Fruit fly (Drosophila melanogaster) whole organism, embryonic: ENCODE measurements around the gene CG7203.
A peak's percentile ranks its signal among the peaks of the same experiment; 100 is the strongest.

Experiments used
- CG10543 ChIP-seq: fragments of 200-800 bp; sonication (Bioruptor generic); optimal IDR thresholded peaks from 3 replicates; lab custom pipeline; 2017; ENCODE audit warnings: missing biosample characterization, mild to moderate bottlenecking, missing genetic modification characterization, moderate library complexity
- CG12236 ChIP-seq: fragments of 200-800 bp; sonication (Bioruptor generic); optimal IDR thresholded peaks from 2 replicates; lab custom pipeline; 2016; ENCODE audit warnings: missing biosample characterization, missing genetic modification characterization
- CG15479 ChIP-seq: fragments of 200-800 bp; sonication (Bioruptor generic); optimal IDR thresholded peaks from 3 replicates; lab custom pipeline; 2019; ENCODE audit warnings: missing biosample characterization, mild to moderate bottlenecking, missing genetic modification characterization, moderate library complexity
- CG16815 ChIP-seq: fragments of 200-800 bp; sonication (Bioruptor generic); optimal IDR thresholded peaks from 3 replicates; lab custom pipeline; 2017; ENCODE audit warnings: missing biosample characterization, mild to moderate bottlenecking, missing genetic modification characterization
- CG17359 ChIP-seq: fragments of 200-800 bp; sonication (Bioruptor generic); optimal IDR thresholded peaks from 3 replicates; lab custom pipeline; 2018; ENCODE audit warnings: missing biosample characterization, mild to moderate bottlenecking, missing genetic modification characterization, moderate library complexity
- CG18764 ChIP-seq: fragments of 200-800 bp; sonication (Bioruptor generic); optimal IDR thresholded peaks from 3 replicates; lab custom pipeline; 2016; ENCODE audit warnings: missing biosample characterization, missing genetic modification characterization
- CG2120 ChIP-seq: fragments of 200-800 bp; sonication (Bioruptor generic); optimal IDR thresholded peaks from 3 replicates; lab custom pipeline; 2016; ENCODE audit warnings: missing biosample characterization, missing genetic modification characterization
- CG32532 ChIP-seq: fragments of 200-800 bp; sonication (Bioruptor generic); IDR thresholded peaks from 2 replicates; pipeline ENCODE4 v1.3.6; 2022; ENCODE audit warnings: missing biosample characterization, missing genetic modification characterization
- CG33213 ChIP-seq: fragments of 200-800 bp; sonication (Bioruptor generic); optimal IDR thresholded peaks from 3 replicates; lab custom pipeline; 2016; ENCODE audit warnings: missing biosample characterization, missing genetic modification characterization
- CG3995 ChIP-seq: fragments of 200-800 bp; sonication (Bioruptor generic); optimal IDR thresholded peaks from 3 replicates; lab custom pipeline; 2016; ENCODE audit warnings: missing biosample characterization, missing genetic modification characterization
- CG4328 ChIP-seq: fragments of 200-800 bp; sonication (Bioruptor generic); optimal IDR thresholded peaks from 3 replicates; lab custom pipeline; 2017; ENCODE audit warnings: missing biosample characterization, missing genetic modification reagents, missing genetic modification characterization
- CG4707 ChIP-seq: fragments of 200-800 bp; sonication (Bioruptor generic); optimal IDR thresholded peaks from 2 replicates; lab custom pipeline; 2018; ENCODE audit warnings: missing biosample characterization, mild to moderate bottlenecking, missing genetic modification characterization, moderate library complexity
- CG6683 ChIP-seq: fragments of 200-800 bp; sonication (Bioruptor generic); optimal IDR thresholded peaks from 2 replicates; lab custom pipeline; 2017; ENCODE audit warnings: missing biosample characterization, mild to moderate bottlenecking, missing genetic modification characterization, missing genetic modification reagents
- CG6765 ChIP-seq: fragments of 200-800 bp; sonication (Bioruptor generic); optimal IDR thresholded peaks from 3 replicates; lab custom pipeline; 2017; ENCODE audit warnings: missing biosample characterization, mild to moderate bottlenecking, missing genetic modification characterization
- CG7271 ChIP-seq: fragments of 200-800 bp; sonication (Bioruptor generic); optimal IDR thresholded peaks from 2 replicates; lab custom pipeline; 2018; ENCODE audit warnings: missing biosample characterization, mild to moderate bottlenecking, missing genetic modification characterization, moderate library complexity
- CG7745 ChIP-seq: fragments of 200-800 bp; sonication (Bioruptor generic); optimal IDR thresholded peaks from 2 replicates; lab custom pipeline; 2018; ENCODE audit warnings: missing biosample characterization, mild to moderate bottlenecking, missing genetic modification characterization, moderate library complexity
- CG8089 ChIP-seq: fragments of 200-800 bp; sonication (Bioruptor generic); optimal IDR thresholded peaks from 3 replicates; lab custom pipeline; 2016; ENCODE audit warnings: missing biosample characterization, missing genetic modification characterization
- CG8281 ChIP-seq: fragments of 200-800 bp; sonication (Bioruptor generic); optimal IDR thresholded peaks from 2 replicates; lab custom pipeline; 2018; ENCODE audit warnings: missing biosample characterization, mild to moderate bottlenecking, missing genetic modification characterization, moderate library complexity
- CG9876 ChIP-seq: fragments of 200-800 bp; sonication (Bioruptor generic); optimal IDR thresholded peaks from 2 replicates; lab custom pipeline; 2016; ENCODE audit warnings: missing biosample characterization, missing genetic modification characterization
- CG9932 ChIP-seq: fragments of 200-800 bp; sonication (Bioruptor generic); IDR thresholded peaks from 2 replicates; pipeline ENCODE4 v1.3.6; 2022; ENCODE audit warnings: missing biosample characterization, missing genetic modification characterization
- Dad ChIP-seq: fragments of 200-800 bp; sonication (Bioruptor generic); optimal IDR thresholded peaks from 3 replicates; lab custom pipeline; 2016; ENCODE audit warnings: missing biosample characterization, missing genetic modification characterization
- Dref ChIP-seq: fragments of 200-800 bp; sonication (Bioruptor generic); IDR thresholded peaks from 2 replicates; pipeline ENCODE4 v1.3.6; 2022; ENCODE audit warnings: missing biosample characterization, missing genetic modification characterization
- Gug ChIP-seq: fragments of 200-800 bp; sonication (Bioruptor generic); IDR thresholded peaks from 4 replicates; pipeline ENCODE4 v1.3.6; 2022; ENCODE audit warnings: missing biosample characterization, missing genetic modification characterization
- H2.0 ChIP-seq: fragments of 200-800 bp; sonication (Bioruptor generic); IDR thresholded peaks from 2 replicates; pipeline ENCODE4 v1.3.6; 2022; ENCODE audit warnings: missing biosample characterization, missing genetic modification characterization
- HmgZ ChIP-seq: fragments of 200-800 bp; sonication (Bioruptor generic); optimal IDR thresholded peaks from 2 replicates; lab custom pipeline; 2018; ENCODE audit warnings: missing biosample characterization, mild to moderate bottlenecking, missing genetic modification characterization
- Hr51 ChIP-seq, 2 experiments: fragments of 200-800 bp; sonication (Bioruptor generic); optimal IDR thresholded peaks; 2 replicates in 1 of 2; 3 replicates in 1 of 2; lab custom pipeline; 2016 to 2018; ENCODE audit warnings: missing biosample characterization in 2 of 2, missing genetic modification characterization in 2 of 2, mild to moderate bottlenecking in 1 of 2, moderate library complexity in 1 of 2
- Hr78 ChIP-seq, 2 experiments: fragments of 200-800 bp in 1 of 2; fragments of >200 bp in 1 of 2; sonication (Bioruptor generic) in 1 of 2; optimal IDR thresholded peaks; 2 replicates each; lab custom pipeline; 2017 to 2019; ENCODE audit warnings: missing biosample characterization in 2 of 2, missing genetic modification characterization in 2 of 2, mild to moderate bottlenecking in 1 of 2, moderate library complexity in 1 of 2
- Rfx ChIP-seq: fragments of 200-800 bp; sonication (Bioruptor generic); IDR thresholded peaks from 2 replicates; pipeline ENCODE4 v1.3.6; 2022; ENCODE audit warnings: missing biosample characterization, missing genetic modification characterization
- ac ChIP-seq: fragments of 200-800 bp; sonication (Bioruptor generic); optimal IDR thresholded peaks from 3 replicates; lab custom pipeline; 2017; ENCODE audit warnings: missing biosample characterization, mild to moderate bottlenecking, missing genetic modification characterization
- corto ChIP-seq: fragments of 200-800 bp; sonication (Bioruptor generic); optimal IDR thresholded peaks from 2 replicates; lab custom pipeline; 2016; ENCODE audit warnings: missing biosample characterization, mild to moderate bottlenecking, missing genetic modification characterization, moderate library complexity
- crp ChIP-seq, 2 experiments: fragments of 200-800 bp; sonication (Bioruptor generic); optimal IDR thresholded peaks; 2 replicates in 1 of 2; 3 replicates in 1 of 2; lab custom pipeline; 2017; ENCODE audit warnings: missing biosample characterization in 2 of 2, missing genetic modification characterization in 2 of 2, mild to moderate bottlenecking in 1 of 2, moderate library complexity in 1 of 2
- danr ChIP-seq: fragments of 200-800 bp; sonication (Bioruptor generic); IDR thresholded peaks from 2 replicates; pipeline ENCODE4 v1.3.6; 2022; ENCODE audit warnings: missing biosample characterization, missing genetic modification characterization
- dmrt11E ChIP-seq: fragments of 200-800 bp; sonication (Bioruptor generic); optimal IDR thresholded peaks from 3 replicates; lab custom pipeline; 2018; ENCODE audit warnings: missing biosample characterization, mild to moderate bottlenecking, missing genetic modification characterization, moderate library complexity
- eve ChIP-seq, 2 experiments: fragments of >200 bp; optimal IDR thresholded peaks; 2 replicates each; lab custom pipeline; 2017; ENCODE audit warnings: missing biosample characterization in 2 of 2, missing genetic modification characterization in 2 of 2
- grn ChIP-seq: fragments of 200-800 bp; sonication (Bioruptor generic); optimal IDR thresholded peaks from 3 replicates; lab custom pipeline; 2017; ENCODE audit warnings: missing biosample characterization, missing genetic modification characterization
- hbn ChIP-seq: fragments of 200-800 bp; sonication (Bioruptor generic); IDR thresholded peaks from 2 replicates; pipeline ENCODE4 v1.3.6; 2022; ENCODE audit warnings: missing biosample characterization, missing genetic modification characterization; ENCODE audit not compliant: partially characterized antibody
- insv ChIP-seq, 2 experiments: fragments of 200-800 bp; sonication (Bioruptor generic); optimal IDR thresholded peaks; 3 replicates each; lab custom pipeline; 2016 to 2018; ENCODE audit warnings: missing biosample characterization in 2 of 2, missing genetic modification characterization in 2 of 2
- oc ChIP-seq: fragments of 200-800 bp; sonication (Bioruptor generic); optimal IDR thresholded peaks from 2 replicates; lab custom pipeline; 2018; ENCODE audit warnings: missing biosample characterization, mild to moderate bottlenecking, missing genetic modification characterization, moderate library complexity
- odd ChIP-seq: fragments of 200-800 bp; sonication (Bioruptor generic); optimal IDR thresholded peaks from 2 replicates; lab custom pipeline; 2017; ENCODE audit warnings: missing biosample characterization, mild to moderate bottlenecking, missing genetic modification characterization
- pho ChIP-seq: fragments of 200-800 bp; sonication (Bioruptor generic); optimal IDR thresholded peaks from 2 replicates; lab custom pipeline; 2016; ENCODE audit warnings: missing biosample characterization, missing genetic modification characterization
- pros ChIP-seq: fragments of 200-800 bp; sonication (Bioruptor generic); optimal IDR thresholded peaks from 3 replicates; lab custom pipeline; 2019; ENCODE audit warnings: missing biosample characterization, mild to moderate bottlenecking, missing genetic modification characterization, moderate library complexity
- pum ChIP-seq: fragments of 200-800 bp; sonication (Bioruptor generic); optimal IDR thresholded peaks from 2 replicates; lab custom pipeline; 2016; ENCODE audit warnings: missing biosample characterization, missing genetic modification characterization
- repo ChIP-seq: fragments of 200-800 bp; sonication (Bioruptor generic); optimal IDR thresholded peaks from 2 replicates; lab custom pipeline; 2016; ENCODE audit warnings: missing biosample characterization, missing genetic modification characterization
- row ChIP-seq: fragments of 200-800 bp; sonication (Bioruptor generic); IDR thresholded peaks from 3 replicates; pipeline ENCODE4 v1.3.6; 2022; ENCODE audit warnings: missing biosample characterization, missing genetic modification characterization
- sens ChIP-seq: fragments of 200-800 bp; sonication (Bioruptor generic); peaks from one replicate; lab custom pipeline; 2016; ENCODE audit warnings: missing biosample characterization, missing genetic modification characterization
- sr ChIP-seq: fragments of 200-800 bp; sonication (Bioruptor generic); IDR thresholded peaks from 3 replicates; pipeline ENCODE4 v1.3.6; 2022; ENCODE audit warnings: missing biosample characterization, missing genetic modification characterization
- toy ChIP-seq: fragments of 200-800 bp; sonication (Bioruptor generic); IDR thresholded peaks from 2 replicates; pipeline ENCODE4 v1.3.6; 2022; ENCODE audit warnings: missing biosample characterization, missing genetic modification characterization
- wek ChIP-seq: fragments of 200-800 bp; sonication (Bioruptor generic); optimal IDR thresholded peaks from 3 replicates; lab custom pipeline; 2018; ENCODE audit warnings: missing biosample characterization, mild to moderate bottlenecking, missing genetic modification characterization, moderate library complexity
- zfh2 ChIP-seq: fragments of 200-800 bp; sonication (Bioruptor generic); optimal IDR thresholded peaks from 2 replicates; lab custom pipeline; 2016; ENCODE audit warnings: missing biosample characterization, missing genetic modification characterization

CG7203 gene

DNA sequence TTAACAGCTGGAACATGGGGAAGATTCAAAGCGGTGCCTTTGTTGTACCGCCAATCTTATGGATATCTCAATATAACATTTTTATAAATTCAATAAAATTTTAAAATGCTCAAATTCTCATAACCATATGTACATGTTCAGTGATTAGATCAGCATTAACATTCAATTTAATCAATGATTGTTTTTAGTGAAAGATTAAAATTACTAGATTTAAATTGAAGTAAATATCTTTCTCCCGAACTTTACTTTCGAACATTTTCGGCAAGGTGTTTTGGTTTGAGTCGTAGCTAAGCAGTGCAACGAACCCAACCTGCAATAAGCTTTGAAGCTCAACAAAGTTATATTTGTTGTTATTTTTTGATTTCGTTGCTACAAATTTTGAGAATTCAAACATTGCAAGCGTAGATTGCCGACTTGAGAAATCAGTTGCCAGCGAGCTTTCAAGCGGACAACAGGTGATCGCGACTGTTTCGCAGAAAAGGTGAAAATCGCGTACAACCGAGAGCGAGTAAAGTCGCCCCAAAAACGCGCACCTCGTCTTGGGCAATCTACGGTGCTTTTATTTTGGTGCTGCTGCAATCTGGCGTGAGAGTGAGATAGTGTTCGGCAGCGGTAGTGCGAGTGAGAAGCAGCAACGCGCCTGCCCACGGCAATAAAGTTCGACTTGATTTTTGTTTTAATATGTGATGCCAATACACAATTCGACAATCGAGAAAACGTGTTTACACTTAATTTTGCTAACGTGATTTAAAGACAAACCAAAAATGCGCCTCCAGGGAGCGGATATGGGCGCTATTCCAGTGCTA lies 50.4 kb downstream of the CG7203 start, which contains the start of gene Tep3 (continued):
- TF ChIP-seq corto (GFP tag; lab: Kevin White, UChicago) (no peak), wek (GFP tag; lab: Kevin White, UChicago) (no peak), CG9876 (GFP tag; lab: Kevin White, UChicago) (no peak), Dad (GFP tag; lab: Kevin White, UChicago) (no peak), insv (GFP tag; optimal IDR thresholded peaks at IDR 0.05; lab: Kevin White, UChicago) (no peak), CG33213 (GFP tag; lab: Kevin White, UChicago) (no peak), CG4707 (GFP tag; lab: Kevin White, UChicago) (no peak), CG9932 (GFP tag; lab: Robert Waterston, UW) (peak; percentile 62), sr (GFP tag; lab: Robert Waterston, UW) (peak; percentile 71), zfh2 (peak; percentile 15), toy (no peak), CG8089 (no peak), dmrt11E (no peak), CG10543 (peak; percentile 9), CG32532 (GFP tag; lab: Robert Waterston, UW) (peak; percentile 62), CG6765 (GFP tag; lab: Kevin White, UChicago) (no peak), sens (GFP tag; lab: Kevin White, UChicago) (peak; percentile 80), CG3995 (GFP tag; lab: Kevin White, UChicago) (no peak), odd (GFP tag; lab: Kevin White, UChicago) (no peak), HmgZ (peak; percentile 10), CG4328 (GFP tag; lab: Kevin White, UChicago) (no peak), CG6683 (GFP tag; lab: Kevin White, UChicago) (no peak), hbn (GFP tag; lab: Robert Waterston, UW) (no peak), eve (GFP tag; optimal IDR thresholded peaks at IDR 0.05; lab: Kevin White, UChicago) (no peak), Dref (GFP tag; lab: Robert Waterston, UW) (no peak), CG7271 (tag; lab: Kevin White, UChicago) (no peak), grn (GFP tag; lab: Kevin White, UChicago) (no peak), CG18764 (no peak), Rfx (GFP tag; lab: Robert Waterston, UW) (0 out of 2 replicates have a peak, but pooled peaks have one; percentile 59), pros (GFP tag; lab: Kevin White, UChicago) (no peak), CG15479 (GFP tag; lab: Kevin White, UChicago) (no peak), CG12236 (GFP tag; lab: Kevin White, UChicago) (no peak), pho (GFP tag; lab: Kevin White, UChicago) (peak; percentile 27), crp (GFP tag; optimal IDR thresholded peaks at IDR 0.05; lab: Kevin White, UChicago) (no peak), CG7745 (tag; lab: Kevin White, UChicago) (no peak), oc (tag; lab: Kevin White, UChicago) (peak; percentile 50), Hr51 (GFP tag; optimal IDR thresholded peaks at IDR 0.05; lab: Kevin White, UChicago) (no peak), repo (GFP tag; lab: Kevin White, UChicago) (no peak), danr (GFP tag; lab: Robert Waterston, UW) (no peak), CG8281 (peak; percentile 54), CG17359 (no peak), CG2120 (GFP tag; lab: Kevin White, UChicago) (peak; percentile 74), ac (no peak), pum (no peak), CG16815 (GFP tag; lab: Kevin White, UChicago) (no peak), H2.0 (GFP tag; lab: Robert Waterston, UW) (no peak), Hr78 (GFP tag; optimal IDR thresholded peaks at IDR 0.05; lab: Kevin White, UChicago) (no peak), row (GFP tag; lab: Robert Waterston, UW) (peak; percentile 38; the same call in 1 of the 3 replicates), Gug (no peak)
